Fruit fly (Drosophila melanogaster) S2 (cell line): ENCODE measurements around the gene CG14455.

ENCODE experiments used
- CG8478 ChIP-seq: fragments of >200 bp; optimal IDR thresholded peaks from 2 replicates; lab custom pipeline; 2018
- CTCF ChIP-seq, 2 experiments: fragments of >200 bp; optimal IDR thresholded peaks; 2 replicates each; lab custom pipeline; 2018

DNA sequence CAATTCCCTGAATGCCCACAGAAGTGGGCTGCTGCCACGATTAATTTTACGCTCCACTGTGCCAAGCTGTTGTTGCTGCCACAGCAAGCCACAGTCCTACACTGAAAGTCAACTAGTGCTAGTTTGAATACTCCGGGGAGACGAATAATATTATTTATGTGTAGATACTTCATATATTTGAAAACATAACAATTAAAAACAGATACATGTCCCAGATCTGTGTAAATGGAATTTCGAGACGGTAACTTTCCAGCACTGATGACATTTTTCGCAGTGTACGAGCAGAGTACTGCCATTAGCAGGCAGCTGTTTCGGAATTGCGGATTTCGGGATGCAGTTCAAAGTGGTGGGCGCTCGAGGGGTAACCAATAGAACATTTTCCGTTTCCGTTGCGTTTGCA is 21.8 kb downstream of the CG14455 start:
- TF ChIP-seq CG8478 (lab: Kevin White, UChicago) (no peak), CTCF (optimal IDR thresholded peaks at IDR 0.05; lab: Kevin White, UChicago) (no peak)
